Comparison of ENCODE assay signal across 3 fruit fly cellular contexts in genomic region chr3L:18146833-18147232, dm6.
TF ChIP-seq lines count a peak whose summit lies in the region.

No protein-coding gene starts in this region.

- no peak for TF ChIP-seq CTCF in whole organism, embryonic (GFP tag; optimal IDR thresholded peaks at IDR 0.05; lab: Kevin White, UChicago)

TF ChIP-seq in whole organism, embryonic, 481 proteins besides CTCF, POLR2A, EP300 and RAD21:
- TF ChIP-seq sob (GFP tag; IDR thresholded peaks at IDR 0.05; lab: Robert Waterston, UW) = no peak
- peak; percentile 53 for TF ChIP-seq Drgx (GFP tag; IDR thresholded peaks at IDR 0.05; lab: Robert Waterston, UW)

TF ChIP-seq in whole organism, prepupa, 60 proteins besides CTCF, POLR2A, EP300 and RAD21:
- TF ChIP-seq Met (GFP tag; optimal IDR thresholded peaks at IDR 0.05; lab: Kevin White, UChicago) (no peak), achi (GFP tag; optimal IDR thresholded peaks at IDR 0.05; lab: Kevin White, UChicago) (no peak), CG4318 (GFP tag; optimal IDR thresholded peaks at IDR 0.05; lab: Kevin White, UChicago) (peak; percentile 36), CG32006 (GFP tag; optimal IDR thresholded peaks at IDR 0.05; lab: Kevin White, UChicago) (peak; percentile 79), Hr4 (GFP tag; optimal IDR thresholded peaks at IDR 0.05; lab: Kevin White, UChicago) (peak; percentile 39), CG8119 (GFP tag; IDR thresholded peaks at IDR 0.05; lab: Robert Waterston, UW) (peak; percentile 81), Eip78C (GFP tag; lab: Kevin White, UChicago) (peak; percentile 57), CG15336 (GFP tag; IDR thresholded peaks at IDR 0.05; lab: Robert Waterston, UW) (peak; percentile 77), salr (GFP tag; optimal IDR thresholded peaks at IDR 0.05; lab: Kevin White, UChicago) (peak in 1 of 2 experiments; percentile 19), Gug (GFP tag; IDR thresholded peaks at IDR 0.05; lab: Robert Waterston, UW) (peak; percentile 28; the same call in 1 of the 2 replicates), eg (GFP tag; IDR thresholded peaks at IDR 0.05; lab: Robert Waterston, UW) (peak; percentile 63; the same call in 2 of the 3 replicates), CG6276 (GFP tag; optimal IDR thresholded peaks at IDR 0.05; lab: Kevin White, UChicago) (peak; percentile 58), fkh (GFP tag; optimal IDR thresholded peaks at IDR 0.05; lab: Kevin White, UChicago) (no peak), CG6163 (GFP tag; IDR thresholded peaks at IDR 0.05; lab: Robert Waterston, UW) (peak; percentile 25; the same call in 1 of the 3 replicates), CG3919 (GFP tag; optimal IDR thresholded peaks at IDR 0.05; lab: Kevin White, UChicago) (no peak), cyc (GFP tag; optimal IDR thresholded peaks at IDR 0.05; lab: Kevin White, UChicago) (no peak), svp (GFP tag; lab: Kevin White, UChicago) (no peak)

TF ChIP-seq in whole organism, pupa, 21 proteins besides CTCF, POLR2A, EP300 and RAD21:
- TF ChIP-seq CG9948 (tag; optimal IDR thresholded peaks at IDR 0.05; lab: Kevin White, UChicago) = no peak
- TF ChIP-seq CG8159 (tag; optimal IDR thresholded peaks at IDR 0.05; lab: Kevin White, UChicago) = no peak
- no peak for TF ChIP-seq CG4496 (GFP tag; IDR thresholded peaks at IDR 0.05; lab: Robert Waterston, UW)
- TF ChIP-seq CG17806 (tag; optimal IDR thresholded peaks at IDR 0.05; lab: Kevin White, UChicago) = no peak
- no peak for TF ChIP-seq Pif1B (GFP tag; optimal IDR thresholded peaks at IDR 0.05; lab: Kevin White, UChicago)
- no peak for TF ChIP-seq CG13204 (GFP tag; optimal IDR thresholded peaks at IDR 0.05; lab: Kevin White, UChicago)
- TF ChIP-seq CG10348 (GFP tag; IDR thresholded peaks at IDR 0.05; lab: Robert Waterston, UW) = no peak
- TF ChIP-seq CG15710 (tag; optimal IDR thresholded peaks at IDR 0.05; lab: Kevin White, UChicago) = no peak
- TF ChIP-seq CG34367 (tag; optimal IDR thresholded peaks at IDR 0.05; lab: Kevin White, UChicago) = no peak
- TF ChIP-seq Ets98B (GFP tag; IDR thresholded peaks at IDR 0.05; lab: Robert Waterston, UW) = peak; percentile 39; the same call in 1 of the 2 replicates
- TF ChIP-seq CG14655 (GFP tag; optimal IDR thresholded peaks at IDR 0.05; lab: Kevin White, UChicago) = peak; percentile 3
- peak; percentile 38 for TF ChIP-seq CG8301 (tag; optimal IDR thresholded peaks at IDR 0.05; lab: Kevin White, UChicago)
- peak; percentile 71 for TF ChIP-seq CG32121 (GFP tag; IDR thresholded peaks at IDR 0.05; lab: Robert Waterston, UW)
- TF ChIP-seq Pif1A (GFP tag; optimal IDR thresholded peaks at IDR 0.05; lab: Kevin White, UChicago) = peak; percentile 0
- TF ChIP-seq gl (tag; optimal IDR thresholded peaks at IDR 0.05; lab: Kevin White, UChicago) = no peak
- no peak for TF ChIP-seq Snoo (tag; optimal IDR thresholded peaks at IDR 0.05; lab: Kevin White, UChicago)
- TF ChIP-seq EcR (GFP tag; optimal IDR thresholded peaks at IDR 0.05; lab: Kevin White, UChicago) = no peak

Comparison
In these comparisons a context has a peak if more than half of its experiments do, and no peak if none do; other contexts are left out.
1. Of the 7 proteins assayed by ChIP-seq in both whole organism, embryonic and whole organism, prepupa: peak only in whole organism, embryonic: none; only in whole organism, prepupa: Gug; in both: none; in neither: 6.